Fruit fly (Drosophila melanogaster): ENCODE results near the gene natalisin.
A peak's percentile ranks its signal among the peaks of the same experiment; 100 is the strongest.

Gene natalisin

dm6 chr3R:14426524-14426923 lies 8.1 kb downstream of the natalisin start (continued):
- TF ChIP-seq eg (GFP tag; IDR thresholded peaks at IDR 0.05) = peak; percentile 74
- no peak for TF ChIP-seq CG11902 (GFP tag; optimal IDR thresholded peaks at IDR 0.05)
- no peak for TF ChIP-seq fd59A (GFP tag; optimal IDR thresholded peaks at IDR 0.05)
- no peak for TF ChIP-seq CG4318 (GFP tag; optimal IDR thresholded peaks at IDR 0.05)
- TF ChIP-seq svp (GFP tag) = no peak
- no peak for TF ChIP-seq acj6 (GFP tag; optimal IDR thresholded peaks at IDR 0.05)
- no peak for TF ChIP-seq Hr38 (GFP tag; optimal IDR thresholded peaks at IDR 0.05)
- TF ChIP-seq CG10669 (GFP tag; optimal IDR thresholded peaks at IDR 0.05) = no peak
- TF ChIP-seq lz (GFP tag; optimal IDR thresholded peaks at IDR 0.05) = no peak
- no peak for TF ChIP-seq Ets21C (GFP tag; optimal IDR thresholded peaks at IDR 0.05)
- TF ChIP-seq Sox102F (GFP tag; optimal IDR thresholded peaks at IDR 0.05) = no peak
- TF ChIP-seq CG8119 (GFP tag; IDR thresholded peaks at IDR 0.05) = peak; percentile 69; the same call in 2 of the 3 replicates
- TF ChIP-seq CG6792 (GFP tag; optimal IDR thresholded peaks at IDR 0.05) = no peak
- TF ChIP-seq cyc (GFP tag; optimal IDR thresholded peaks at IDR 0.05) = no peak

DNA sequence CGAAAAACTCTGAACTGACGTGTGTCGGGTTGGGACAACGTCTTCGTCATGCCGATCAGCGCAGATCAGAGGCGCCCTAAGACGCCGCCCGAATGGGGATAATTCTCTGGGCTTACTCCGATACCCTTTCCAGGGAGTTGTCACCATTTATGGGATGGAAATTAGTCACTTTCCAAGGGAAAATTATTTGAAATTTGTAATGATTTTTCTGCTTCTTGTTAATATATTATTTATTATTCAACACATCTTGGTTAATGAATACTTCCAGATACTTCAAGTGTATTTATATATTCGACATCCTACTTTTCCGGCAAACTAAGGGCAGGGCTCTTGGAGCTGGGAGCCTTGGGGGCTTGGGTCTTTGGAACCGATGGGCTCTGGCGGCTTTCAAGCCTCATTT lies 11.9 kb downstream of the natalisin start:
- peak; percentile 45; the same call in 2 of the 3 replicates for TF ChIP-seq CG8119 (GFP tag; IDR thresholded peaks at IDR 0.05)
- TF ChIP-seq cyc (GFP tag; optimal IDR thresholded peaks at IDR 0.05) = peak; percentile 65
- peak; percentile 28 for TF ChIP-seq CG8319 (GFP tag; optimal IDR thresholded peaks at IDR 0.05)
- TF ChIP-seq CG15336 (GFP tag; IDR thresholded peaks at IDR 0.05) = peak; percentile 52
- TF ChIP-seq eg (GFP tag; IDR thresholded peaks at IDR 0.05) = peak; percentile 32; the same call in 1 of the 3 replicates
- peak; percentile 73 for TF ChIP-seq Met (GFP tag; optimal IDR thresholded peaks at IDR 0.05)
- peak; percentile 72 for TF ChIP-seq OdsH (GFP tag; optimal IDR thresholded peaks at IDR 0.05)
- TF ChIP-seq CG8632 (GFP tag; optimal IDR thresholded peaks at IDR 0.05) = peak; percentile 69
- TF ChIP-seq fd59A (GFP tag; optimal IDR thresholded peaks at IDR 0.05) = peak; percentile 71
- peak; percentile 70 for TF ChIP-seq CG31627 (GFP tag; optimal IDR thresholded peaks at IDR 0.05)
- peak; percentile 78 for TF ChIP-seq CG10631 (GFP tag; optimal IDR thresholded peaks at IDR 0.05)
- TF ChIP-seq Hr4 (GFP tag; optimal IDR thresholded peaks at IDR 0.05) = peak; percentile 26
- TF ChIP-seq Hr39 (GFP tag; optimal IDR thresholded peaks at IDR 0.05) = peak; percentile 70
- no peak for TF ChIP-seq CG6854 (GFP tag; optimal IDR thresholded peaks at IDR 0.05)
- TF ChIP-seq Ets21C (GFP tag; optimal IDR thresholded peaks at IDR 0.05) = peak; percentile 17
- peak; percentile 71 for TF ChIP-seq CG6808 (GFP tag; optimal IDR thresholded peaks at IDR 0.05)
- TF ChIP-seq CG6276 (GFP tag; optimal IDR thresholded peaks at IDR 0.05) = no peak
- peak; percentile 73 for TF ChIP-seq spab (GFP tag; optimal IDR thresholded peaks at IDR 0.05)
- TF ChIP-seq CG11762 (GFP tag; optimal IDR thresholded peaks at IDR 0.05; ENCODE audit: insufficient read depth) = peak; percentile 29
- no peak for TF ChIP-seq fkh (GFP tag; optimal IDR thresholded peaks at IDR 0.05)
- TF ChIP-seq ss (GFP tag; optimal IDR thresholded peaks at IDR 0.05) = peak; percentile 82 to 84
- TF ChIP-seq pdm3 (GFP tag; optimal IDR thresholded peaks at IDR 0.05) = peak; percentile 62
- TF ChIP-seq CG11902 (GFP tag; optimal IDR thresholded peaks at IDR 0.05) = peak; percentile 38
- peak; percentile 77 for TF ChIP-seq topi (GFP tag; optimal IDR thresholded peaks at IDR 0.05)
- TF ChIP-seq Smox (GFP tag; optimal IDR thresholded peaks at IDR 0.05) = peak; percentile 65
- TF ChIP-seq Hr38 (GFP tag; optimal IDR thresholded peaks at IDR 0.05) = no peak
- peak; percentile 60 for TF ChIP-seq CG34406 (GFP tag; optimal IDR thresholded peaks at IDR 0.05)
- TF ChIP-seq fd85E (GFP tag; optimal IDR thresholded peaks at IDR 0.05) = peak; percentile 26
- peak; percentile 76 for TF ChIP-seq CG3919 (GFP tag; optimal IDR thresholded peaks at IDR 0.05)
- no peak for TF ChIP-seq dac (GFP tag; optimal IDR thresholded peaks at IDR 0.05)
- peak; percentile 68 for TF ChIP-seq CG6792 (GFP tag; optimal IDR thresholded peaks at IDR 0.05)
- TF ChIP-seq CG9139 (GFP tag; optimal IDR thresholded peaks at IDR 0.05) = peak; percentile 40
- TF ChIP-seq Gug (GFP tag; IDR thresholded peaks at IDR 0.05) = no peak
- TF ChIP-seq CG6163 (GFP tag; IDR thresholded peaks at IDR 0.05) = peak; percentile 71
- TF ChIP-seq svp (GFP tag) = peak; percentile 80
- TF ChIP-seq CG16779 (tag; optimal IDR thresholded peaks at IDR 0.05) = no peak
- TF ChIP-seq CG1621 (tag; optimal IDR thresholded peaks at IDR 0.05) = peak; percentile 45
- TF ChIP-seq Sox15 (GFP tag; optimal IDR thresholded peaks at IDR 0.05) = peak; percentile 48
- TF ChIP-seq achi (GFP tag; optimal IDR thresholded peaks at IDR 0.05) = peak; percentile 75
- TF ChIP-seq acj6 (GFP tag; optimal IDR thresholded peaks at IDR 0.05) = peak; percentile 73
- TF ChIP-seq CG10669 (GFP tag; optimal IDR thresholded peaks at IDR 0.05) = peak; percentile 79
- TF ChIP-seq esn (GFP tag; optimal IDR thresholded peaks at IDR 0.05) = peak; percentile 80
- no peak for TF ChIP-seq CG4318 (GFP tag; optimal IDR thresholded peaks at IDR 0.05)
- no peak for TF ChIP-seq CG11294 (GFP tag; IDR thresholded peaks at IDR 0.05)
- peak; percentile 95 for TF ChIP-seq Eip78C (GFP tag)
- peak; percentile 70 for TF ChIP-seq Sox102F (GFP tag; optimal IDR thresholded peaks at IDR 0.05)
- peak; percentile 67 for TF ChIP-seq Sox14 (GFP tag; optimal IDR thresholded peaks at IDR 0.05)
